Worm (Caenorhabditis elegans) whole organism, L1 larva: ENCODE results near the gene hlh-34.
A peak's percentile ranks its signal among the peaks of the same experiment; 100 is the strongest.

Source experiments
- C04F5.9 ChIP-seq: sonication (generic microtip); optimal IDR thresholded peaks from 2 replicates; lab custom pipeline; 2016; ENCODE audit warnings: missing genetic modification characterization, missing compliant biosample characterization
- aly-2 ChIP-seq: fragments of 150-350 bp; optimal IDR thresholded peaks from 2 replicates; lab custom pipeline; 2014; ENCODE audit warnings: missing biosample characterization, missing genetic modification characterization
- ama-1 ChIP-seq: fragments of 150-350 bp; optimal IDR thresholded peaks from 2 replicates; lab custom pipeline; 2014
- ceh-63 ChIP-seq: fragments of 200-800 bp; sonication (Bioruptor generic); optimal IDR thresholded peaks from 2 replicates; lab custom pipeline; 2018; ENCODE audit warnings: mild to moderate bottlenecking, missing genetic modification characterization, missing compliant biosample characterization
- ceh-8 ChIP-seq: fragments of 200-800 bp; sonication (Bioruptor generic); optimal IDR thresholded peaks from 2 replicates; lab custom pipeline; 2018; ENCODE audit warnings: mild to moderate bottlenecking, missing genetic modification characterization, moderate library complexity, missing compliant biosample characterization
- ceh-82 ChIP-seq, 3 experiments: fragments of 150-350 bp in 1 of 3; sonication (generic microtip) in 2 of 3; optimal IDR thresholded peaks; 2 replicates each; lab custom pipeline; 2014 to 2017; ENCODE audit warnings: missing biosample characterization in 3 of 3, missing genetic modification characterization in 3 of 3
- ceh-88 ChIP-seq: fragments of 200-800 bp; sonication (Bioruptor generic); IDR thresholded peaks from 2 replicates; pipeline ENCODE4 v1.3.6; 2022; ENCODE audit warnings: missing genetic modification characterization, missing compliant biosample characterization
- ceh-90 ChIP-seq: sonication (generic microtip); optimal IDR thresholded peaks from 2 replicates; lab custom pipeline; 2016; ENCODE audit warnings: missing genetic modification characterization, missing compliant biosample characterization
- ces-1 ChIP-seq: fragments of 150-350 bp; optimal IDR thresholded peaks from 2 replicates; lab custom pipeline; 2014; ENCODE audit warnings: missing biosample characterization, missing genetic modification reagents, missing genetic modification characterization
- dpl-1 ChIP-seq, 3 experiments: fragments of 150-350 bp in 2 of 3; sonication (generic microtip) in 1 of 3; optimal IDR thresholded peaks; 2 replicates each; lab custom pipeline; 2014 to 2017; ENCODE audit warnings: missing biosample characterization in 3 of 3, missing genetic modification characterization in 3 of 3, missing genetic modification reagents in 3 of 3
- dsc-1 ChIP-seq: sonication (generic microtip); optimal IDR thresholded peaks from 2 replicates; lab custom pipeline; 2016; ENCODE audit warnings: mild to moderate bottlenecking, missing genetic modification characterization, missing compliant biosample characterization
- efl-1 ChIP-seq, 4 experiments: fragments of 150-350 bp; optimal IDR thresholded peaks in 3 of 4; peaks in 1 of 4; 1 replicate in 1 of 4; 2 replicates in 3 of 4; lab custom pipeline; 2014; ENCODE audit warnings: missing biosample characterization in 2 of 4, missing genetic modification characterization in 2 of 4, missing genetic modification reagents in 2 of 4
- egl-13 ChIP-seq: sonication (generic microtip); optimal IDR thresholded peaks from 2 replicates; lab custom pipeline; 2016; ENCODE audit warnings: missing genotype, missing genetic modification reagents, missing genetic modification characterization, missing compliant biosample characterization
- elt-3 ChIP-seq, 6 experiments: fragments of 150-350 bp in 1 of 6; sonication (generic microtip); optimal IDR thresholded peaks; 2 replicates each; lab custom pipeline; 2017 to 2018; ENCODE audit warnings: missing biosample characterization in 6 of 6, missing genetic modification characterization in 6 of 6, inconsistent platforms in 1 of 6
- ets-5 ChIP-seq: fragments of 200-800 bp; sonication (Bioruptor generic); IDR thresholded peaks from 2 replicates; pipeline ENCODE4 v1.3.6; 2022; ENCODE audit warnings: missing genetic modification characterization, missing compliant biosample characterization
- fos-1 ChIP-seq: fragments of 150-350 bp; optimal IDR thresholded peaks from 2 replicates; lab custom pipeline; 2014; ENCODE audit warnings: missing biosample characterization, missing genetic modification characterization
- grh-1 ChIP-seq: fragments of 200-800 bp; sonication (Bioruptor generic); IDR thresholded peaks from 2 replicates; pipeline ENCODE4 v1.3.6; 2022; ENCODE audit warnings: missing genetic modification reagents, missing genetic modification characterization, missing compliant biosample characterization
- hlh-4 ChIP-seq: sonication (generic microtip); optimal IDR thresholded peaks from 2 replicates; lab custom pipeline; 2016; ENCODE audit warnings: mild to moderate bottlenecking, missing genetic modification characterization, missing compliant biosample characterization
- hpl-2 ChIP-seq: fragments of 150-350 bp; optimal IDR thresholded peaks from 2 replicates; lab custom pipeline; 2014; ENCODE audit warnings: missing biosample characterization, missing genetic modification reagents, missing genetic modification characterization
- jun-1 ChIP-seq: fragments of 150-350 bp; optimal IDR thresholded peaks from 2 replicates; lab custom pipeline; 2014; ENCODE audit warnings: missing biosample characterization, missing genetic modification reagents, missing genetic modification characterization
- lin-14 ChIP-seq: fragments of 200-800 bp; sonication (Bioruptor generic); optimal IDR thresholded peaks from 2 replicates; lab custom pipeline; 2018; ENCODE audit warnings: mild to moderate bottlenecking, missing genetic modification characterization, moderate library complexity, missing compliant biosample characterization
- lin-35 ChIP-seq, 2 experiments: fragments of 150-350 bp; optimal IDR thresholded peaks; 2 replicates each; lab custom pipeline; 2014; ENCODE audit warnings: missing biosample characterization in 2 of 2, missing genetic modification characterization in 2 of 2, missing genetic modification reagents in 2 of 2
- lin-39 ChIP-seq: fragments of 150-350 bp; optimal IDR thresholded peaks from 2 replicates; lab custom pipeline; 2014; ENCODE audit warnings: missing biosample characterization, missing genetic modification reagents, missing genetic modification characterization
- lsy-2 ChIP-seq, 2 experiments: fragments of 150-350 bp; optimal IDR thresholded peaks; 2 replicates each; lab custom pipeline; 2014; ENCODE audit warnings: missing biosample characterization in 2 of 2, missing genetic modification characterization in 2 of 2
- mdl-1 ChIP-seq, 2 experiments: fragments of 150-350 bp; optimal IDR thresholded peaks; 2 replicates each; lab custom pipeline; 2014 to 2017; ENCODE audit warnings: missing biosample characterization in 2 of 2, missing genetic modification characterization in 2 of 2, inconsistent platforms in 1 of 2
- mef-2 ChIP-seq: fragments of 150-350 bp; optimal IDR thresholded peaks from 2 replicates; lab custom pipeline; 2014; ENCODE audit warnings: missing biosample characterization, missing genetic modification characterization
- nhr-11 ChIP-seq: fragments of 150-350 bp; optimal IDR thresholded peaks from 2 replicates; lab custom pipeline; 2014; ENCODE audit warnings: missing biosample characterization, missing genetic modification characterization
- nhr-19 ChIP-seq: fragments of 200-800 bp; sonication (Bioruptor generic); conservative IDR thresholded peaks from 2 replicates; pipeline ENCODE4 v1.3.6; 2022; ENCODE audit warnings: missing genetic modification characterization, missing compliant biosample characterization
- nhr-28 ChIP-seq: fragments of 150-350 bp; optimal IDR thresholded peaks from 2 replicates; lab custom pipeline; 2014; ENCODE audit warnings: missing biosample characterization, missing genetic modification characterization
- nhr-47 ChIP-seq: sonication (generic microtip); optimal IDR thresholded peaks from 2 replicates; lab custom pipeline; 2016; ENCODE audit warnings: mild to moderate bottlenecking, missing genetic modification characterization, moderate library complexity, missing compliant biosample characterization
- nhr-71 ChIP-seq: sonication (generic microtip); optimal IDR thresholded peaks from 2 replicates; lab custom pipeline; 2016; ENCODE audit warnings: mild to moderate bottlenecking, missing genetic modification characterization, moderate library complexity, missing compliant biosample characterization
- nhr-77 ChIP-seq: fragments of 150-350 bp; optimal IDR thresholded peaks from 2 replicates; lab custom pipeline; 2014; ENCODE audit warnings: missing biosample characterization, missing genetic modification characterization
- nhr-90 ChIP-seq: sonication (generic microtip); optimal IDR thresholded peaks from 2 replicates; lab custom pipeline; 2016; ENCODE audit warnings: mild to moderate bottlenecking, missing genetic modification characterization, missing compliant biosample characterization; ENCODE audit not compliant: poor library complexity
- pag-3 ChIP-seq: sonication (generic microtip); optimal IDR thresholded peaks from 2 replicates; lab custom pipeline; 2017; ENCODE audit warnings: missing genetic modification characterization, mild to moderate bottlenecking, missing compliant biosample characterization, antibody characterized with exemption, borderline replicate concordance; ENCODE audit not compliant: insufficient read depth
- pax-3 ChIP-seq: fragments of 200-800 bp; sonication (Bioruptor generic); optimal IDR thresholded peaks from 2 replicates; lab custom pipeline; 2018; ENCODE audit warnings: mild to moderate bottlenecking, missing genetic modification characterization, moderate library complexity, missing compliant biosample characterization
- rnt-1 ChIP-seq: sonication (generic microtip); optimal IDR thresholded peaks from 2 replicates; lab custom pipeline; 2016; ENCODE audit warnings: mild to moderate bottlenecking, missing genetic modification characterization, moderate library complexity, missing compliant biosample characterization
- skn-1 ChIP-seq: fragments of 150-350 bp; optimal IDR thresholded peaks from 2 replicates; lab custom pipeline; 2014; ENCODE audit warnings: missing biosample characterization, missing genetic modification characterization
- snpc-4 ChIP-seq: fragments of 150-350 bp; optimal IDR thresholded peaks from 2 replicates; lab custom pipeline; 2014; ENCODE audit warnings: missing biosample characterization, missing genetic modification characterization
- sox-4 ChIP-seq: sonication (generic microtip); optimal IDR thresholded peaks from 2 replicates; lab custom pipeline; 2016; ENCODE audit warnings: missing genetic modification characterization, missing compliant biosample characterization
- sup-37 ChIP-seq: fragments of 200-800 bp; sonication (Bioruptor generic); optimal IDR thresholded peaks from 2 replicates; lab custom pipeline; 2018; ENCODE audit warnings: mild to moderate bottlenecking, missing genetic modification characterization, missing compliant biosample characterization
- swsn-7 ChIP-seq: sonication (generic microtip); optimal IDR thresholded peaks from 2 replicates; lab custom pipeline; 2016; ENCODE audit warnings: missing genetic modification characterization, missing compliant biosample characterization
- tbx-2 ChIP-seq: sonication (generic microtip); optimal IDR thresholded peaks from 2 replicates; lab custom pipeline; 2016; ENCODE audit warnings: missing genetic modification characterization, missing compliant biosample characterization
- tlp-1 ChIP-seq: fragments of 150-350 bp; optimal IDR thresholded peaks from 2 replicates; lab custom pipeline; 2014; ENCODE audit warnings: missing biosample characterization, missing genetic modification characterization
- unc-130 ChIP-seq: fragments of 150-350 bp; optimal IDR thresholded peaks from 2 replicates; lab custom pipeline; 2017; ENCODE audit warnings: missing biosample characterization, missing genetic modification characterization, inconsistent platforms
- unc-98 ChIP-seq: fragments of 200-800 bp; sonication (Bioruptor generic); IDR thresholded peaks from 2 replicates; pipeline ENCODE4 v1.3.6; 2022; ENCODE audit warnings: missing genetic modification characterization, missing compliant biosample characterization
- xbp-1 ChIP-seq: sonication (generic microtip); optimal IDR thresholded peaks from 2 replicates; lab custom pipeline; 2016; ENCODE audit warnings: missing genetic modification characterization, missing compliant biosample characterization
- ztf-11 ChIP-seq, 2 experiments: sonication (generic microtip); optimal IDR thresholded peaks; 2 replicates each; lab custom pipeline; 2016 to 2017; ENCODE audit warnings: missing genetic modification characterization in 2 of 2, missing biosample characterization in 1 of 2, missing compliant biosample characterization in 1 of 2
- ztf-4 ChIP-seq: fragments of 150-350 bp; optimal IDR thresholded peaks from 2 replicates; lab custom pipeline; 2014; ENCODE audit warnings: missing biosample characterization, missing genetic modification characterization

The hlh-34 gene

DNA sequence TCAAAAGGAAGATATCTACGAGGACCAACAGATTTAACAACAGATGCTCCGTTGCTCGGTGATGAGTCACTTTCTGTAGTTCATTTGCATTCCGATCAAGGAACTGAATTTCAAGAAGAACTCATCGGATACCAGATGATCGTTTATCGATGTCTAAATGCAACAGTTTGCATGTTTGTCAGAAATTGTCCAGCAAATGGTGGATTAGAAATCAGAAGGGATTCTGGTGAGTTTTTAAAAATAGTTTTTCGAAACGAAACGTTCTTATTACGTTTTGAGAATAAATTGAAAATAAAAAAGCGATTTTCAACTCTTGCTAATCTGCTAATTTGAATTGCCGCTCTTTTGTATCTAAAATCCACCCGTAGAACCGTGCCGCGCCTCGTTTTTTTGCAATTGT, 27.3 kb downstream of the hlh-34 start:
- TF ChIP-seq nhr-77 (tag; lab: Kevin White, UChicago) (no peak), tbx-2 (tag; lab: Kevin White, UChicago) (no peak), hpl-2 (no peak), efl-1 (optimal IDR thresholded peaks at IDR 0.05; lab: Kevin White, UChicago) (no peak), efl-1 (GFP tag; optimal IDR thresholded peaks at IDR 0.05 in 1 of 2; lab: Kevin White, UChicago) (no peak), nhr-28 (tag; lab: Kevin White, UChicago) (no peak), hlh-4 (tag; lab: Kevin White, UChicago) (no peak), skn-1 (tag; lab: Kevin White, UChicago) (no peak), lin-39 (tag; lab: Kevin White, UChicago) (no peak), sup-37 (GFP tag; lab: Kevin White, UChicago) (no peak), tlp-1 (tag; lab: Kevin White, UChicago) (no peak), dpl-1 (GFP tag; optimal IDR thresholded peaks at IDR 0.05; lab: Kevin White, UChicago) (no peak), mdl-1 (tag; optimal IDR thresholded peaks at IDR 0.05; lab: Kevin White, UChicago) (no peak), pax-3 (tag; lab: Kevin White, UChicago) (no peak), ztf-11 (tag; optimal IDR thresholded peaks at IDR 0.05; lab: Kevin White, UChicago) (no peak), egl-13 (tag; lab: Kevin White, UChicago) (no peak), ama-1 (lab: Kevin White, UChicago) (no peak), snpc-4 (no peak), C04F5.9 (tag; lab: Kevin White, UChicago) (no peak), nhr-90 (no peak), mef-2 (no peak)

DNA sequence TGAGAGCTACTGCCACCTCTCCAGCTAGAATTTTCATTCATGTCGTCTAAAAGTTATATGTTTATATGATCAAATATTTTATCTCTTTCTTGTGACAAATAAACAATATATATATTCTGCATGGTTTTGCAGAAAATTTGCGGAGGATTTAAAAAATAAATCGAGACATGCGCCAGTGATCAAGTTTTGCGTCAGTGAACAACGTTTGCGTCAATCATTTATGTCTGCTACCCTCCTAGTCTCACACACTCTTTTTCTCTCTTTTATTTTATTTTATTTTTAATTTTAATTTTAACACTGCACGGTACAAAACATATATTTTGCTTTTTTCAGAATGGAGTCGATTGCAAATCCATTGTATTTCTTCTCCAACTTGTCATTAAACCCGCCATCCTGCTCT, 28.7 kb downstream of the hlh-34 start, which contains the start of the genes tag-65 and ccz-1:
Gene tag-65, minus strand, starts transcription at position 46 of the 400 bp plus-strand sequence.
Gene ccz-1, plus strand, starts transcription at position 334 of the 400 bp plus-strand sequence.
- TF ChIP-seq fos-1 (tag; lab: Kevin White, UChicago) (peak; percentile 85), unc-98 (GFP tag; lab: Robert Waterston, UW) (no peak), mdl-1 (tag; optimal IDR thresholded peaks at IDR 0.05; lab: Kevin White, UChicago) (peak in 1 of 2 experiments; percentile 82), swsn-7 (tag; lab: Kevin White, UChicago) (peak; percentile 94), sup-37 (GFP tag; lab: Kevin White, UChicago) (peak; percentile 66), lin-35 (GFP tag; optimal IDR thresholded peaks at IDR 0.05; lab: Kevin White, UChicago) (peak; percentile 87 to 91), aly-2 (tag; lab: Kevin White, UChicago) (peak; percentile 87), xbp-1 (tag; lab: Kevin White, UChicago) (peak; percentile 87), unc-130 (tag; lab: Kevin White, UChicago) (peak; percentile 71), nhr-19 (GFP tag; lab: Robert Waterston, UW) (peak; percentile 95), rnt-1 (tag; lab: Kevin White, UChicago) (peak; percentile 94), nhr-47 (peak; percentile 95), snpc-4 (peak; percentile 89), pag-3 (tag; lab: Kevin White, UChicago) (no peak), ceh-8 (GFP tag; lab: Kevin White, UChicago) (peak; percentile 84), dpl-1 (GFP tag; optimal IDR thresholded peaks at IDR 0.05; lab: Kevin White, UChicago) (peak; percentile 82 to 94 (median 86)), grh-1 (peak; percentile 88), tbx-2 (tag; lab: Kevin White, UChicago) (peak; percentile 91), ceh-82 (tag; optimal IDR thresholded peaks at IDR 0.05; lab: Kevin White, UChicago) (peak; percentile 87 to 92 (median 88)), ets-5 (GFP tag; lab: Robert Waterston, UW) (no peak), ama-1 (lab: Kevin White, UChicago) (no peak), nhr-71 (tag; lab: Kevin White, UChicago) (peak; percentile 96), ceh-63 (peak; percentile 4), dsc-1 (tag; lab: Kevin White, UChicago) (peak; percentile 91), ztf-4 (tag; lab: Kevin White, UChicago) (peak; percentile 53), ceh-90 (tag; lab: Kevin White, UChicago) (no peak), ces-1 (GFP tag; lab: Kevin White, UChicago) (no peak), lsy-2 (tag; optimal IDR thresholded peaks at IDR 0.05; lab: Kevin White, UChicago) (peak; percentile 93 to 94), sox-4 (peak; percentile 48), mef-2 (peak; percentile 37), lin-39 (tag; lab: Kevin White, UChicago) (peak; percentile 93), elt-3 (tag; optimal IDR thresholded peaks at IDR 0.05; lab: Kevin White, UChicago) (peak in 2 of 6 experiments; percentile 80 to 81), nhr-11 (tag; lab: Kevin White, UChicago) (peak; percentile 90), pax-3 (tag; lab: Kevin White, UChicago) (peak; percentile 93), ceh-88 (GFP tag; lab: Robert Waterston, UW) (peak; percentile 65; the same call in 1 of the 2 replicates), hlh-4 (tag; lab: Kevin White, UChicago) (no peak), egl-13 (tag; lab: Kevin White, UChicago) (peak; percentile 68), hpl-2 (peak; percentile 8), nhr-28 (tag; lab: Kevin White, UChicago) (no peak), lin-14 (GFP tag; lab: Kevin White, UChicago) (peak; percentile 93), jun-1 (tag; lab: Kevin White, UChicago) (peak; percentile 80)
